Fruit fly (Drosophila melanogaster) whole organism, prepupa: ENCODE measurements around the gene DCTN6-p27.

Experiments used
- CG11902 ChIP-seq: fragments of 200-800 bp; sonication (Bioruptor generic); optimal IDR thresholded peaks from 3 replicates; lab custom pipeline; 2016; ENCODE audit warnings: missing biosample characterization, missing genetic modification characterization
- Ets21C ChIP-seq: fragments of 200-800 bp; sonication (Bioruptor generic); optimal IDR thresholded peaks from 3 replicates; lab custom pipeline; 2016; ENCODE audit warnings: missing biosample characterization, missing genetic modification characterization
- Met ChIP-seq: fragments of 200-800 bp; sonication (Bioruptor generic); optimal IDR thresholded peaks from 3 replicates; lab custom pipeline; 2016; ENCODE audit warnings: missing biosample characterization, missing genetic modification characterization
- net ChIP-seq: fragments of 200-800 bp; sonication (Bioruptor generic); optimal IDR thresholded peaks from 3 replicates; lab custom pipeline; 2016; ENCODE audit warnings: missing biosample characterization, missing genetic modification characterization
- salr ChIP-seq, 2 experiments: fragments of 200-800 bp; sonication (Bioruptor generic); optimal IDR thresholded peaks; 3 replicates each; lab custom pipeline; 2016 to 2018; ENCODE audit warnings: missing biosample characterization in 2 of 2, missing genetic modification characterization in 2 of 2, mild to moderate bottlenecking in 1 of 2

DNA sequence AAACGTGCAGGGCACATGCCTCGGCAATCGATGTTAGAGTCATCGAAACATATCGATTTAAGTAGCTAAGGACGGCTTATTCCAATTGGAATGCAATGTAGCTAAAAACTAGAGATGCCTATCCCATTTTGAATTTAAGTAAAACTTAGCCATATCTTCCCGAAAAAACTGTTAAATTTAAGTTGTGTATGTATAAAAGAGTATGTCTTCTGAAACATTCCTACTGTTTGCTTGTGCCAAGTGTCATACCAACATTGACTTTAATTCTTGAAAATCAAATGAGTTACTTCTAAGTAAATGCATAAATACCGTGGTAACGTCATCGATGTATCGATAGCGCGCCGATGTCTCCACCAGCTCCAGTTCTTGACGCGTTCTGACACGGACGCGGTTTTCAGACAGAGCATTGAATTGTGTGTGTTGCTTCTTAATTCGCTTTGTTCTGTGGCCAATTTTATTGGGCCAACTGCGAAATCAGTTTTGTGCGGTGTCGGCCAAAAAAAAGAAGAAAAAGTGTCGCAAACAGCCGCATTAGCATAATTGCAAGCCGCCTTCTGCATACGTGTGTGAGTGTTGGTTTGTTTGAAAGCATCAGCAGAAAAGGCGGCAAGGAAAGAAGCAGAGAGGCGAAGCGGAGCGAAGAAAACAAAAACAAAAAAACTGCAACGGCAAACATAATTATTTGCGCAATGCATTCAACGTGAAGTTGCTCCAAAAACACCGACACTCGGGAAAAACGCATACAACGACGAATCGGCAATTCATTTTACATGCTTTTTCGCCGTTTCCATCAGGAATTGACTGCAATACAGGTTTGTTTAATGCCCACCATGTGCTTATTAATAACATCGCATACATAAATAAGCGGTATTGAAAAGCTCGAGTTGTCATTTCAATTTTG, 1.6 kb downstream of the DCTN6-p27 start, which contains the start of gene brat:
- TF ChIP-seq salr (GFP tag; optimal IDR thresholded peaks at IDR 0.05; lab: Kevin White, UChicago) (no peak), CG11902 (no peak), net (no peak), Met (GFP tag; lab: Kevin White, UChicago) (peak; percentile 58), Ets21C (GFP tag; lab: Kevin White, UChicago) (peak; percentile 61)
